Fruit fly (Drosophila melanogaster) whole organism, pupa: ENCODE data around the gene Tao.

Source experiments
- CG10348 ChIP-seq: fragments of 200-800 bp; sonication (Bioruptor generic); IDR thresholded peaks from 2 replicates; pipeline ENCODE4 v1.3.6; 2022; ENCODE audit warnings: missing biosample characterization, missing genetic modification characterization
- CG12605 ChIP-seq: fragments of 200-800 bp; sonication (Bioruptor generic); IDR thresholded peaks from 2 replicates; pipeline ENCODE4 v1.3.6; 2022; ENCODE audit warnings: missing biosample characterization, missing genetic modification characterization
- CG13204 ChIP-seq: fragments of 200-800 bp; sonication (Bioruptor generic); optimal IDR thresholded peaks from 2 replicates; lab custom pipeline; 2018; ENCODE audit warnings: missing biosample characterization, mild to moderate bottlenecking, missing genetic modification characterization, moderate library complexity
- CG14655 ChIP-seq: fragments of 200-800 bp; sonication (Bioruptor generic); optimal IDR thresholded peaks from 3 replicates; lab custom pipeline; 2017; ENCODE audit warnings: mild to moderate bottlenecking, missing biosample characterization, missing genetic modification reagents, missing genetic modification characterization
- CG15710 ChIP-seq: fragments of 200-800 bp; sonication (Bioruptor generic); optimal IDR thresholded peaks from 2 replicates; lab custom pipeline; 2018; ENCODE audit warnings: missing biosample characterization, mild to moderate bottlenecking, missing genetic modification characterization, moderate library complexity
- CG17806 ChIP-seq: fragments of 200-800 bp; sonication (Bioruptor generic); optimal IDR thresholded peaks from 2 replicates; lab custom pipeline; 2018; ENCODE audit warnings: missing biosample characterization, mild to moderate bottlenecking, missing genetic modification characterization, moderate library complexity
- CG32121 ChIP-seq: fragments of 200-800 bp; sonication (Bioruptor generic); IDR thresholded peaks from 2 replicates; pipeline ENCODE4 v1.3.6; 2022; ENCODE audit warnings: missing biosample characterization, missing genetic modification characterization
- CG34367 ChIP-seq: fragments of 200-800 bp; sonication (Bioruptor generic); optimal IDR thresholded peaks from 2 replicates; lab custom pipeline; 2018; ENCODE audit warnings: missing biosample characterization, mild to moderate bottlenecking, missing genetic modification characterization
- CG4496 ChIP-seq: fragments of 200-800 bp; sonication (Bioruptor generic); IDR thresholded peaks from 3 replicates; pipeline ENCODE4 v1.3.6; 2022; ENCODE audit warnings: missing biosample characterization, missing genetic modification characterization
- CG8159 ChIP-seq: fragments of 200-800 bp; sonication (Bioruptor generic); optimal IDR thresholded peaks from 3 replicates; lab custom pipeline; 2018; ENCODE audit warnings: missing biosample characterization, mild to moderate bottlenecking, missing genetic modification characterization, moderate library complexity
- CG8301 ChIP-seq: fragments of 200-800 bp; sonication (Bioruptor generic); optimal IDR thresholded peaks from 2 replicates; lab custom pipeline; 2018; ENCODE audit warnings: missing biosample characterization, mild to moderate bottlenecking, missing genetic modification characterization
- CG9948 ChIP-seq: fragments of 200-800 bp; sonication (Bioruptor generic); optimal IDR thresholded peaks from 2 replicates; lab custom pipeline; 2018; ENCODE audit warnings: missing biosample characterization, mild to moderate bottlenecking, missing genetic modification characterization, moderate library complexity
- D1 ChIP-seq: fragments of 200-800 bp; sonication (Bioruptor generic); optimal IDR thresholded peaks from 2 replicates; lab custom pipeline; 2018; ENCODE audit warnings: missing biosample characterization, mild to moderate bottlenecking, missing genetic modification characterization, moderate library complexity
- EcR ChIP-seq: fragments of 200-800 bp; sonication (Bioruptor generic); optimal IDR thresholded peaks from 3 replicates; lab custom pipeline; 2019; ENCODE audit warnings: missing biosample characterization, missing genetic modification characterization, mild to moderate bottlenecking, moderate library complexity, missing genetic modification reagents
- Ets98B ChIP-seq: fragments of 200-800 bp; sonication (Bioruptor generic); IDR thresholded peaks from 2 replicates; pipeline ENCODE4 v1.3.6; 2022; ENCODE audit warnings: missing biosample characterization, missing genetic modification characterization
- Pif1A ChIP-seq: fragments of 200-800 bp; sonication (Bioruptor generic); optimal IDR thresholded peaks from 3 replicates; lab custom pipeline; 2016; ENCODE audit warnings: missing biosample characterization, missing genetic modification characterization
- Pif1B ChIP-seq: fragments of 200-800 bp; sonication (Bioruptor generic); optimal IDR thresholded peaks from 3 replicates; lab custom pipeline; 2016; ENCODE audit warnings: missing biosample characterization, missing genetic modification characterization
- gl ChIP-seq: fragments of 200-800 bp; sonication (Bioruptor generic); optimal IDR thresholded peaks from 2 replicates; lab custom pipeline; 2018; ENCODE audit warnings: missing biosample characterization, mild to moderate bottlenecking, missing genetic modification characterization
- rn ChIP-seq: fragments of 200-800 bp; sonication (Bioruptor generic); IDR thresholded peaks from 2 replicates; pipeline ENCODE4 v1.3.6; 2022; ENCODE audit warnings: missing biosample characterization, missing genetic modification characterization

Tao gene

dm6 chrX:19520376-19520775, 59.2 kb downstream of the Tao start:
- TF ChIP-seq Pif1A (GFP tag; lab: Kevin White, UChicago), result no peak
- TF ChIP-seq CG8301 (tag; lab: Kevin White, UChicago), result no peak
- TF ChIP-seq gl (tag; lab: Kevin White, UChicago), result no peak
- TF ChIP-seq Ets98B (GFP tag; lab: Robert Waterston, UW), result no peak
- no peak for TF ChIP-seq CG9948 (tag; lab: Kevin White, UChicago)
- no peak for TF ChIP-seq CG32121 (GFP tag; lab: Robert Waterston, UW)
- TF ChIP-seq CG17806, result no peak
- no peak for TF ChIP-seq CG13204 (GFP tag; lab: Kevin White, UChicago)
- TF ChIP-seq rn (GFP tag; lab: Robert Waterston, UW), result no peak
- no peak for TF ChIP-seq CG34367
- TF ChIP-seq D1, result no peak
- no peak for TF ChIP-seq Pif1B (GFP tag; lab: Kevin White, UChicago)
- TF ChIP-seq CG12605, result no peak
- TF ChIP-seq CG4496 (GFP tag; lab: Robert Waterston, UW), result no peak
- TF ChIP-seq EcR (GFP tag; lab: Kevin White, UChicago), result no peak
- TF ChIP-seq CG8159, result no peak
- no peak for TF ChIP-seq CG15710
- no peak for TF ChIP-seq CG10348 (GFP tag; lab: Robert Waterston, UW)
- TF ChIP-seq CG14655 (GFP tag; lab: Kevin White, UChicago), result no peak
